Comparison of ENCODE assay signal across 1 worm cellular context in genomic region chrII:12739306-12739705, ce11.
A peak's percentile ranks its signal among the peaks of the same experiment; 100 is the strongest.
TF ChIP-seq lines count a peak whose summit lies in the region.

No protein-coding gene starts in this region.

TF ChIP-seq in whole organism, young adult, 124 proteins besides CTCF, POLR2A, EP300 and RAD21 (continued from another document):
- TF ChIP-seq hmg-1.2 (GFP tag; IDR thresholded peaks at IDR 0.05; lab: Robert Waterston, UW) (peak; percentile 56; the same call in 1 of the 2 replicates), rcor-1 (GFP tag; IDR thresholded peaks at IDR 0.05; lab: Robert Waterston, UW) (peak; percentile 78), attf-6 (GFP tag; IDR thresholded peaks at IDR 0.05; lab: Robert Waterston, UW) (0 out of 2 replicates have a peak, but pooled peaks have one; percentile 45), ztf-22 (GFP tag; optimal IDR thresholded peaks at IDR 0.05; lab: Kevin White, UChicago) (no peak), dox-1 (GFP tag; IDR thresholded peaks at IDR 0.05; lab: Robert Waterston, UW) (peak; percentile 58), C17E4.6 (GFP tag; IDR thresholded peaks at IDR 0.05; lab: Robert Waterston, UW) (peak; percentile 58; the same call in 1 of the 2 replicates), nhr-80 (tag; optimal IDR thresholded peaks at IDR 0.05; lab: Kevin White, UChicago) (no peak), ztf-18 (tag; optimal IDR thresholded peaks at IDR 0.05; lab: Kevin White, UChicago) (no peak), madf-6 (GFP tag; IDR thresholded peaks at IDR 0.05; lab: Robert Waterston, UW) (peak; percentile 98)
TF ChIP-seq in whole organism, young adult: peak in this region for 42.
